Worm (Caenorhabditis elegans) whole organism, late embryonic: Measurements from ENCODE around the gene B0478.3.

Experiments used
- eyg-1 ChIP-seq: sonication (generic microtip); optimal IDR thresholded peaks from 2 replicates; lab custom pipeline; 2016; ENCODE audit warnings: missing genotype, missing genetic modification characterization, missing compliant biosample characterization
- pha-2 ChIP-seq: sonication (generic microtip); optimal IDR thresholded peaks from 2 replicates; lab custom pipeline; 2017; ENCODE audit warnings: mild to moderate bottlenecking, missing genetic modification characterization, missing compliant biosample characterization

ce11 chrIV:6951259-6951658, 13.1 kb downstream of the B0478.3 start:
- TF ChIP-seq pha-2 (tag; lab: Kevin White, UChicago), result no peak
- no peak for TF ChIP-seq eyg-1 (tag; lab: Kevin White, UChicago)
